Fruit fly (Drosophila melanogaster) whole organism: ENCODE measurements around the gene CG34177.

Experiments
- CG8478 ChIP-seq: fragments of >200 bp; optimal IDR thresholded peaks from 2 replicates; lab custom pipeline; 2018; ENCODE audit warnings: inconsistent platforms
- Dll ChIP-seq: fragments of >200 bp; optimal IDR thresholded peaks from 2 replicates; lab custom pipeline; 2017
- EcR ChIP-seq, 2 experiments: fragments of >200 bp; optimal IDR thresholded peaks; 2 replicates each; lab custom pipeline; 2017; ENCODE audit warnings: missing biosample characterization in 2 of 2, missing genetic modification characterization in 2 of 2, missing genetic modification reagents in 2 of 2
- pan ChIP-seq: fragments of >200 bp; optimal IDR thresholded peaks from 2 replicates; lab custom pipeline; 2017
- psq ChIP-seq: fragments of >200 bp; optimal IDR thresholded peaks from 2 replicates; lab custom pipeline; 2017
- usp ChIP-seq: fragments of >200 bp; optimal IDR thresholded peaks from 2 replicates; lab custom pipeline; 2017; ENCODE audit warnings: missing biosample characterization, missing genetic modification characterization, mixed read lengths

dm6 chr2L:4463323-4463722, 29.6 kb downstream of the CG34177 start, which contains the start of the genes CG15443 and Paris:
- TF ChIP-seq pan (no peak), Dll (lab: Kevin White, UChicago) (no peak), EcR (GFP tag; optimal IDR thresholded peaks at IDR 0.05; lab: Kevin White, UChicago) (no peak), usp (no peak), psq (lab: Kevin White, UChicago) (no peak), CG8478 (lab: Kevin White, UChicago) (no peak)
